Worm (Caenorhabditis elegans) whole organism, L3 larva: Measurements from ENCODE around the gene ceh-30.

Experiments used
- ZK546.5 ChIP-seq: sonication (generic microtip); optimal IDR thresholded peaks from 2 replicates; lab custom pipeline; 2017; ENCODE audit warnings: missing biosample characterization, missing genetic modification characterization
- aly-2 ChIP-seq: fragments of 150-350 bp; optimal IDR thresholded peaks from 2 replicates; lab custom pipeline; 2014; ENCODE audit warnings: missing biosample characterization, missing genetic modification characterization
- ama-1 ChIP-seq: fragments of 150-350 bp; optimal IDR thresholded peaks from 2 replicates; lab custom pipeline; 2018
- ceh-16 ChIP-seq: sonication (generic microtip); optimal IDR thresholded peaks from 2 replicates; lab custom pipeline; 2017; ENCODE audit warnings: missing biosample characterization, missing genetic modification characterization
- ceh-28 ChIP-seq: fragments of 150-350 bp; optimal IDR thresholded peaks from 2 replicates; lab custom pipeline; 2014; ENCODE audit warnings: missing biosample characterization, missing genetic modification reagents, missing genetic modification characterization
- ceh-82 ChIP-seq: fragments of 150-350 bp; optimal IDR thresholded peaks from 2 replicates; lab custom pipeline; 2014; ENCODE audit warnings: missing biosample characterization, missing genetic modification characterization
- egl-27 ChIP-seq: sonication (generic microtip); optimal IDR thresholded peaks from 4 replicates; lab custom pipeline; 2017; ENCODE audit warnings: missing biosample characterization, missing genetic modification reagents, missing genetic modification characterization
- elt-1 ChIP-seq: fragments of 150-350 bp; optimal IDR thresholded peaks from 2 replicates; lab custom pipeline; 2014; ENCODE audit warnings: missing biosample characterization, missing genetic modification characterization
- elt-2 ChIP-seq: sonication (generic microtip); optimal IDR thresholded peaks from 2 replicates; lab custom pipeline; 2016; ENCODE audit warnings: missing genetic modification reagents, mild to moderate bottlenecking, missing genetic modification characterization, missing compliant biosample characterization
- elt-3 ChIP-seq, 3 experiments: fragments of 150-350 bp in 1 of 3; sonication (generic microtip) in 2 of 3; optimal IDR thresholded peaks; 2 replicates in 2 of 3; 4 replicates in 1 of 3; lab custom pipeline; 2014 to 2017; ENCODE audit warnings: missing biosample characterization in 3 of 3, missing genetic modification characterization in 3 of 3
- eor-1 ChIP-seq, 2 experiments: fragments of 150-350 bp; optimal IDR thresholded peaks; 2 replicates each; lab custom pipeline; 2014 to 2018; ENCODE audit warnings: missing biosample characterization in 2 of 2, missing genetic modification characterization in 2 of 2
- fkh-10 ChIP-seq: sonication (generic microtip); optimal IDR thresholded peaks from 2 replicates; lab custom pipeline; 2017; ENCODE audit warnings: missing biosample characterization, missing genetic modification reagents, missing genetic modification characterization
- fkh-2 ChIP-seq: fragments of 150-350 bp; optimal IDR thresholded peaks from 2 replicates; lab custom pipeline; 2014; ENCODE audit warnings: missing biosample characterization, missing genetic modification reagents, missing genetic modification characterization
- fos-1 ChIP-seq: fragments of 150-350 bp; optimal IDR thresholded peaks from 2 replicates; lab custom pipeline; 2014; ENCODE audit warnings: missing biosample characterization, missing genetic modification characterization
- hmg-11 ChIP-seq: sonication (generic microtip); optimal IDR thresholded peaks from 2 replicates; lab custom pipeline; 2016; ENCODE audit warnings: missing genetic modification characterization, missing compliant biosample characterization
- jun-1 ChIP-seq: fragments of 150-350 bp; optimal IDR thresholded peaks from 2 replicates; lab custom pipeline; 2014; ENCODE audit warnings: missing biosample characterization, missing genetic modification reagents, missing genetic modification characterization
- lin-15B ChIP-seq: fragments of 150-350 bp; optimal IDR thresholded peaks from 2 replicates; lab custom pipeline; 2014; ENCODE audit warnings: missing biosample characterization, missing genetic modification characterization
- lin-39 ChIP-seq: fragments of 150-350 bp; optimal IDR thresholded peaks from 2 replicates; lab custom pipeline; 2018; ENCODE audit warnings: missing biosample characterization, missing genetic modification reagents, missing genetic modification characterization
- lsy-12 ChIP-seq: sonication (generic microtip); optimal IDR thresholded peaks from 2 replicates; lab custom pipeline; 2016; ENCODE audit warnings: mild to moderate bottlenecking, missing genetic modification characterization, missing compliant biosample characterization
- mdl-1 ChIP-seq: fragments of 150-350 bp; optimal IDR thresholded peaks from 2 replicates; lab custom pipeline; 2014; ENCODE audit warnings: missing biosample characterization, missing genetic modification characterization
- mml-1 ChIP-seq: fragments of 150-350 bp; sonication (generic microtip); optimal IDR thresholded peaks from 3 replicates; lab custom pipeline; 2014; ENCODE audit warnings: missing biosample characterization, missing genetic modification characterization
- nfya-1 ChIP-seq: sonication (generic microtip); optimal IDR thresholded peaks from 2 replicates; lab custom pipeline; 2017; ENCODE audit warnings: missing genetic modification characterization, mild to moderate bottlenecking, missing compliant biosample characterization, antibody characterized with exemption, moderate library complexity; ENCODE audit not compliant: insufficient read depth
- nhr-11 ChIP-seq: fragments of 150-350 bp; optimal IDR thresholded peaks from 2 replicates; lab custom pipeline; 2014; ENCODE audit warnings: missing biosample characterization, missing genetic modification characterization
- nhr-12 ChIP-seq: fragments of 150-350 bp; optimal IDR thresholded peaks from 2 replicates; lab custom pipeline; 2014; ENCODE audit warnings: missing biosample characterization, missing genetic modification characterization
- nhr-23 ChIP-seq: fragments of 150-350 bp; optimal IDR thresholded peaks from 2 replicates; lab custom pipeline; 2014; ENCODE audit warnings: missing biosample characterization, missing genetic modification reagents, missing genetic modification characterization
- nhr-237 ChIP-seq: fragments of 150-350 bp; optimal IDR thresholded peaks from 2 replicates; lab custom pipeline; 2014; ENCODE audit warnings: missing biosample characterization, missing genetic modification characterization
- nhr-25 ChIP-seq: sonication (generic microtip); optimal IDR thresholded peaks from 2 replicates; lab custom pipeline; 2017; ENCODE audit warnings: missing biosample characterization, missing genetic modification characterization
- nhr-43 ChIP-seq: sonication (generic microtip); optimal IDR thresholded peaks from 2 replicates; lab custom pipeline; 2016; ENCODE audit warnings: mild to moderate bottlenecking, missing genetic modification characterization, missing compliant biosample characterization; ENCODE audit not compliant: poor library complexity, severe bottlenecking
- nhr-76 ChIP-seq: fragments of 150-350 bp; sonication (generic microtip); optimal IDR thresholded peaks from 5 replicates; lab custom pipeline; 2014; ENCODE audit warnings: missing biosample characterization, missing genetic modification characterization
- nhr-77 ChIP-seq: fragments of 150-350 bp; optimal IDR thresholded peaks from 2 replicates; lab custom pipeline; 2014; ENCODE audit warnings: missing biosample characterization, missing genetic modification characterization
- pha-4 ChIP-seq: fragments of 150-350 bp; optimal IDR thresholded peaks from 2 replicates; lab custom pipeline; 2014; ENCODE audit warnings: missing biosample characterization, missing genetic modification reagents, missing genetic modification characterization
- pqm-1 ChIP-seq: fragments of 150-350 bp; optimal IDR thresholded peaks from 2 replicates; lab custom pipeline; 2017; ENCODE audit warnings: missing biosample characterization, missing genetic modification characterization, inconsistent platforms
- sea-2 ChIP-seq: fragments of 150-350 bp; sonication (generic microtip); optimal IDR thresholded peaks from 4 replicates; lab custom pipeline; 2014; ENCODE audit warnings: missing biosample characterization, missing genetic modification reagents, missing genetic modification characterization
- skn-1 ChIP-seq: fragments of 150-350 bp; optimal IDR thresholded peaks from 2 replicates; lab custom pipeline; 2014; ENCODE audit warnings: missing biosample characterization, missing genetic modification characterization
- snpc-4 ChIP-seq: fragments of 150-350 bp; optimal IDR thresholded peaks from 2 replicates; lab custom pipeline; 2014; ENCODE audit warnings: missing biosample characterization, missing genetic modification characterization
- tbx-2 ChIP-seq: sonication (generic microtip); optimal IDR thresholded peaks from 2 replicates; lab custom pipeline; 2016; ENCODE audit warnings: mild to moderate bottlenecking, missing genetic modification characterization, missing compliant biosample characterization
- unc-39 ChIP-seq: sonication (generic microtip); optimal IDR thresholded peaks from 4 replicates; lab custom pipeline; 2017; ENCODE audit warnings: missing biosample characterization, missing genetic modification characterization
- unc-62 ChIP-seq: fragments of 150-350 bp; sonication (generic microtip); optimal IDR thresholded peaks from 4 replicates; lab custom pipeline; 2014; ENCODE audit warnings: missing biosample characterization, missing genetic modification reagents, missing genetic modification characterization
- zag-1 ChIP-seq: fragments of 150-350 bp; optimal IDR thresholded peaks from 2 replicates; lab custom pipeline; 2014; ENCODE audit warnings: missing biosample characterization, missing genetic modification characterization
- ztf-11 ChIP-seq: fragments of 150-350 bp; optimal IDR thresholded peaks from 2 replicates; lab custom pipeline; 2014; ENCODE audit warnings: missing biosample characterization, missing genetic modification characterization
- ztf-4 ChIP-seq: fragments of 150-350 bp; optimal IDR thresholded peaks from 2 replicates; lab custom pipeline; 2014; ENCODE audit warnings: missing biosample characterization, missing genetic modification characterization

ceh-30 gene

DNA sequence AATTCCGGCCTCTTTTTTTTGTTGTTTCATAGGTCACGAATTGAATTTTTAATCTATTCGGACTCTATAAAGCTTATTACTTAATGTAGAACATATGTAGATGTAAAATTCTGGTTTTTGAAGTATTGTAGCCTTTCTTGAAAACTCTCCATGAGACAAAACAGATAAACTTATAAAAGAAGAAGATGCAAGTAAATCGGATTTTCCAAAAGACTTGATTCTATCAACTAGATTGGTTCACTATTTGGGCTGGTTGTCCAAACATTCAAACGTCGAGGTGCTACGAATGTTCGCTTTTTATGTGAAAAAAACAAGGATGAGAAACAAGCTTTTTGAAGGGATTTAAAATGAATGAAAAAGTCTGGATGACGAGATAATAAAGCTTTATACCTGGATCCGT is 23.4 kb upstream of the ceh-30 start:
- TF ChIP-seq lin-15B (no peak), mdl-1 (no peak), nhr-11 (tag; lab: Kevin White, UChicago) (no peak), fkh-2 (no peak), snpc-4 (tag; lab: Kevin White, UChicago) (no peak), eor-1 (tag; optimal IDR thresholded peaks at IDR 0.05; lab: Kevin White, UChicago) (no peak), skn-1 (tag; lab: Kevin White, UChicago) (no peak), ztf-4 (tag; lab: Kevin White, UChicago) (no peak), fkh-10 (no peak), elt-3 (tag; optimal IDR thresholded peaks at IDR 0.05; lab: Kevin White, UChicago) (no peak), fos-1 (no peak), sea-2 (GFP tag; lab: Kevin White, UChicago) (no peak), pha-4 (tag; lab: Kevin White, UChicago) (no peak), nhr-43 (tag; lab: Kevin White, UChicago) (no peak), ceh-16 (tag; lab: Kevin White, UChicago) (no peak), unc-62 (GFP tag; lab: Kevin White, UChicago) (no peak), tbx-2 (tag; lab: Kevin White, UChicago) (no peak)

DNA sequence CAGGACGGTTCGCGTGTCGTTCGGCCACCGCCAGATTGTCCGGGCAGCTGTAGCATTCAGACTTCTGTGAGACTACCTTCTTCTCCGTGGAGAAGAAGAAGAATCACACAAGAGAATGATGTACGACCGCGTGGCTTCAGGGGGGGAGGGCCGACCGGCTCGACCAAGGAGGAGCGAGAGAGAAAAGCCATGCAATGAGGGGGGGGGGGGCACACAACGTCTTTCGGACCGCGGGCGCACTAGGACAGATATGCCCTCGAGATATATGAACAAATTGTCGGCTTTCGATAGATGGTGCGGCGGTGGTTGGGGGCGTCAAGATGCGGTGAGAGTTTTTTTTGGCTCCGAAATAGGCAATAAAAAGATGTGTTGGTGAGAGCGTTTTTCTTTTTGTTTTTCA is 22.8 kb upstream of the ceh-30 start:
- no peak for TF ChIP-seq ceh-82 (tag; lab: Kevin White, UChicago)
- peak; percentile 6 for TF ChIP-seq nfya-1
- peak; percentile 64 for TF ChIP-seq lin-39 (tag; lab: Kevin White, UChicago)

DNA sequence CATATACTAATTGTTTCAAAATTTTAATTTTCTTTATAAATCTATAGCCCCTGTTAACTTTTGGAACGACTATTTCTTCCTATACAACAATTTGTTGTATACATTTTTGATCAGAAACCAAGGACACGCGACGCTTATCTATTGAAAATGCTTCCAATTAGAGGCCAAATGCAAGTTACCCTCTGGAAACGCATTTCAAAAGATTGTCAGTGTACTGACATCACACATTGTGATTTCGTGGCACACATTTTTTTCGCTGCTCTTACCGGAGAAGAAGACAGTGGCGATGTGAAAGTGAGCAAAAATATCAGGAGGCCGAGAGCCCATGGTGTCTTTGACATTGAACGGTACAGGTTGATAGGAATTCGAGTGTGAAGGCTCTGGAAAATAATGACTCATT is 17.9 kb upstream of the ceh-30 start, which contains the start of gene cnnm-3:
TSS of gene cnnm-3 (minus strand) at position 382 of the 400 bp plus-strand sequence.
- no peak for TF ChIP-seq snpc-4 (tag; lab: Kevin White, UChicago)
- TF ChIP-seq aly-2 (tag; lab: Kevin White, UChicago) = no peak
- TF ChIP-seq nhr-77 = no peak
- no peak for TF ChIP-seq ztf-4 (tag; lab: Kevin White, UChicago)
- TF ChIP-seq jun-1 (tag; lab: Kevin White, UChicago) = no peak
- no peak for TF ChIP-seq ceh-28 (tag; lab: Kevin White, UChicago)
- no peak for TF ChIP-seq nfya-1
- no peak for TF ChIP-seq unc-39
- TF ChIP-seq nhr-11 (tag; lab: Kevin White, UChicago) = no peak
- TF ChIP-seq nhr-76 (tag; lab: Kevin White, UChicago) = no peak
- TF ChIP-seq nhr-43 (tag; lab: Kevin White, UChicago) = no peak
- TF ChIP-seq ceh-82 (tag; lab: Kevin White, UChicago) = no peak
- TF ChIP-seq fkh-2 = no peak
- no peak for TF ChIP-seq lsy-12 (tag; lab: Kevin White, UChicago)
- no peak for TF ChIP-seq egl-27

DNA sequence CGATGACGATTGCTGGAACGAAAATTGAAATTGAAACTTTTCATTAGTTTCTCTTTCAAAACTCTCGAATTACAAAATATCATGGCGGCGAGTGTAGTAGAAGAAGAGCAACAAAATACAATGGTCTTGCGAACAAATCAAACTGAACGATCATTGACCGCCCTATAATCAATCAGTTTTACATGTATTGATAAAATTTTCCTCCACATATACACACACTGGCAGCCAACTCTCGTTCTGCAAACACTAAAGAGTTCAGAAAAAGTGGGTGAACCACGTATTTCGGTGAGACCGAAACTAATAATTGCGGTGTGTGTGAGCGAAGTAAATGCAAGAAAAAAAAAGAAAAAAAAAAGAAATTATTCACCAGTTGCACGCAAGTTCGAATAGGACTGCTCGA is 16.1 kb upstream of the ceh-30 start:
- TF ChIP-seq elt-2 (tag; lab: Kevin White, UChicago) (peak; percentile 36), nhr-237 (tag; lab: Kevin White, UChicago) (no peak), pqm-1 (peak; percentile 34), egl-27 (no peak)

DNA sequence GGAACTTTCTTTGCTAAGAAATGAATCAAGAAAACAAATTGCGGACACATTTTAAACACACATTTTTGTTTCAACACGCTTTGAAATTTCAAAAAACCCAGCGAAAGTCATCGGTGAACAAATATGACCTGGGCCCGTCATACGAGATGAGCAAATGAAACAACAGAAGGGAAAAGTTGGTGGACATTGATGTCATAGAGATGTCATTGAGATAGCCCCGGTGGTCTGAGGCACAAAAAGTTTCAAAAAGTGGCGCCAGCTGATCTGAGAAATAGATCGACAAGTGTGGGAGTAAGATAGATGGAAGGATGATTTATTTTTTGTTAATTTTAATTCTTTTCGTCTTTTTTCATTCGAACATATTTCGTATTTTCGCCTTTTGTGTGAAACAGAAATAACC is 14.7 kb upstream of the ceh-30 start:
- TF ChIP-seq mdl-1 (no peak), elt-1 (peak; percentile 3)

DNA sequence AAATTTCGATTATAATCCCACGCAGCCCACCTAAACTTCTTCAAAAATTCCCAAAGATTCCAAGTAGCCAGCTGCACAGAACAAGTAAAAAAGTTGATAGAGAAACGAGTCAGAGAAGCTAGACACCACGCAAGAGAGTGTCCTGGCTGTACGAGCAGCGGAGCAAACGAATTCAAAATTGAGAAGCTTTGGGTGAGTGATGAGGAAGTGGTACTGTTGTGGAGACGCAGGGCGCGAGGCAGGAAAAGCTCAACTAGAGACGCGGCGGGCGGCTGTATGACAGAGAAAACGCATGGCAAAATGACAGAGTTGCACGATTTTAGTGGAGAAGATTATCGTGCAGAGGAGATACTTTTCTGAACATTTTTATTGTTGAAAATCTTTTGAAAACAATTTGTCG is 14.1 kb upstream of the ceh-30 start:
- TF ChIP-seq nhr-23 (tag; lab: Kevin White, UChicago) = no peak
- peak; percentile 71 for TF ChIP-seq lin-39 (tag; lab: Kevin White, UChicago)
- no peak for TF ChIP-seq nhr-77
- no peak for TF ChIP-seq jun-1 (tag; lab: Kevin White, UChicago)
- peak; percentile 75 for TF ChIP-seq nfya-1
- TF ChIP-seq aly-2 (tag; lab: Kevin White, UChicago) = no peak
- TF ChIP-seq fos-1 = no peak
- TF ChIP-seq fkh-2 = no peak
- no peak for TF ChIP-seq eor-1 (tag; optimal IDR thresholded peaks at IDR 0.05; lab: Kevin White, UChicago)
- TF ChIP-seq egl-27 = no peak
- no peak for TF ChIP-seq elt-1
- TF ChIP-seq ztf-11 (tag; lab: Kevin White, UChicago) = no peak
- TF ChIP-seq mml-1 (tag; lab: Kevin White, UChicago) = no peak
- peak; percentile 34 for TF ChIP-seq hmg-11 (tag; lab: Kevin White, UChicago)
- peak; percentile 19 for TF ChIP-seq mdl-1
- TF ChIP-seq nhr-25 = no peak
- TF ChIP-seq skn-1 (tag; lab: Kevin White, UChicago) = no peak
- peak; percentile 44 for TF ChIP-seq pqm-1
- no peak for TF ChIP-seq nhr-43 (tag; lab: Kevin White, UChicago)
- TF ChIP-seq nhr-12 (tag; lab: Kevin White, UChicago) = no peak
- no peak for TF ChIP-seq tbx-2 (tag; lab: Kevin White, UChicago)
- no peak for TF ChIP-seq ZK546.5 (tag; lab: Kevin White, UChicago)
- TF ChIP-seq unc-62 (GFP tag; lab: Kevin White, UChicago) = peak; percentile 24
- TF ChIP-seq elt-2 (tag; lab: Kevin White, UChicago) = peak; percentile 37
- peak; percentile 18 for TF ChIP-seq zag-1 (tag; lab: Kevin White, UChicago)
- TF ChIP-seq pha-4 (tag; lab: Kevin White, UChicago) = peak; percentile 16
- TF ChIP-seq ama-1 (lab: Kevin White, UChicago) = no peak
- no peak for TF ChIP-seq elt-3 (tag; optimal IDR thresholded peaks at IDR 0.05; lab: Kevin White, UChicago)
- TF ChIP-seq lin-15B = no peak
- no peak for TF ChIP-seq lsy-12 (tag; lab: Kevin White, UChicago)
